Worm (Caenorhabditis elegans) whole organism, young adult: Measurements from ENCODE around the gene ncx-2.
"Not testable (repeated sequence)": the region's sequence is repeated elsewhere in the genome, so short reads cannot be mapped to it uniquely, and the experiment has no call there.

Source experiments
- F49E8.2 ChIP-seq: sonication (generic microtip); optimal IDR thresholded peaks from 3 replicates; lab custom pipeline; 2017; ENCODE audit warnings: missing genetic modification characterization, mild to moderate bottlenecking, missing compliant biosample characterization, antibody characterized with exemption, moderate library complexity; ENCODE audit not compliant: insufficient read depth
- lag-1 ChIP-seq: fragments of 200-800 bp; sonication (Bioruptor generic); IDR thresholded peaks from 2 replicates; pipeline ENCODE4 v1.3.6; 2022; ENCODE audit warnings: missing genetic modification reagents, missing genetic modification characterization, missing compliant biosample characterization
- nhr-120 ChIP-seq: fragments of 200-800 bp; sonication (Bioruptor generic); IDR thresholded peaks from 2 replicates; pipeline ENCODE4 v1.3.6; 2022; ENCODE audit warnings: missing genetic modification characterization, missing compliant biosample characterization
- nhr-90 ChIP-seq: sonication (generic microtip); optimal IDR thresholded peaks from 2 replicates; lab custom pipeline; 2016; ENCODE audit warnings: missing genotype, mild to moderate bottlenecking, missing genetic modification characterization, missing compliant biosample characterization
- pha-4 ChIP-seq: fragments of 150-350 bp; sonication (generic microtip); optimal IDR thresholded peaks from 2 replicates; lab custom pipeline; 2014; ENCODE audit warnings: missing biosample characterization, missing genetic modification reagents, missing genetic modification characterization

- TF ChIP-seq nhr-120 (GFP tag; lab: Robert Waterston, UW); lag-1 (GFP tag; lab: Robert Waterston, UW); pha-4 (tag; lab: Kevin White, UChicago); F49E8.2 (tag; lab: Kevin White, UChicago); nhr-90 (tag; lab: Kevin White, UChicago): not testable (repeated sequence)
Observed at ce11 chrV:5284270-5284980, 19.1 kb upstream of the ncx-2 start.
